Fruit fly (Drosophila melanogaster): Measurements from ENCODE around the gene CG6333.

- no peak for TF ChIP-seq br (GFP tag; optimal IDR thresholded peaks at IDR 0.05)
- no peak for TF ChIP-seq N (GFP tag; optimal IDR thresholded peaks at IDR 0.05)
- no peak for TF ChIP-seq pan (optimal IDR thresholded peaks at IDR 0.05)
- no peak for TF ChIP-seq Rel (GFP tag; optimal IDR thresholded peaks at IDR 0.05)
- TF ChIP-seq Rel (tag; optimal IDR thresholded peaks at IDR 0.05), result no peak
- TF ChIP-seq Myc (optimal IDR thresholded peaks at IDR 0.05), result no peak
- no peak for TF ChIP-seq ey (GFP tag; optimal IDR thresholded peaks at IDR 0.05)
- no peak for TF ChIP-seq usp (GFP tag; optimal IDR thresholded peaks at IDR 0.05)
- TF ChIP-seq lola (GFP tag; optimal IDR thresholded peaks at IDR 0.05), result no peak
- no peak for TF ChIP-seq fru (GFP tag; optimal IDR thresholded peaks at IDR 0.05)
- no peak for TF ChIP-seq Mio (GFP tag; optimal IDR thresholded peaks at IDR 0.05)
- no peak for TF ChIP-seq Hr78 (GFP tag; optimal IDR thresholded peaks at IDR 0.05)
- no peak for TF ChIP-seq h (GFP tag; optimal IDR thresholded peaks at IDR 0.05)
- no peak for TF ChIP-seq woc (GFP tag; optimal IDR thresholded peaks at IDR 0.05)
These were observed 47.0 kb downstream of the CG6333 start, which contains the start of gene CG18265 for dm6 chr3L:17438872-17439495.

Measured in whole organism, wandering third instar larva.